Fruit fly (Drosophila melanogaster) whole organism, embryonic: ENCODE results near the gene unc-13.

Experiments
- CG13287 ChIP-seq: fragments of 200-800 bp; sonication (Bioruptor generic); IDR thresholded peaks from 2 replicates; pipeline ENCODE4 v1.3.6; 2022; ENCODE audit warnings: missing biosample characterization, missing genetic modification characterization; ENCODE audit not compliant: partially characterized antibody
- CG1832 ChIP-seq: fragments of 200-800 bp; sonication (Bioruptor generic); optimal IDR thresholded peaks from 2 replicates; lab custom pipeline; 2017; ENCODE audit warnings: missing biosample characterization, mild to moderate bottlenecking, missing genetic modification characterization, inconsistent platforms
- CG7928 ChIP-seq: fragments of 200-800 bp; sonication (Bioruptor generic); optimal IDR thresholded peaks from 2 replicates; lab custom pipeline; 2017; ENCODE audit warnings: missing biosample characterization, mild to moderate bottlenecking, missing genetic modification characterization
- Drgx ChIP-seq: fragments of 200-800 bp; sonication (Bioruptor generic); IDR thresholded peaks from 2 replicates; pipeline ENCODE4 v1.3.6; 2022; ENCODE audit warnings: missing biosample characterization, missing genetic modification characterization
- Hr3 ChIP-seq: fragments of 200-800 bp; sonication (Bioruptor generic); optimal IDR thresholded peaks from 3 replicates; lab custom pipeline; 2016; ENCODE audit warnings: missing biosample characterization, missing genetic modification characterization
- Meics ChIP-seq: fragments of 200-800 bp; sonication (Bioruptor generic); optimal IDR thresholded peaks from 2 replicates; lab custom pipeline; 2017; ENCODE audit warnings: missing biosample characterization, mild to moderate bottlenecking, missing genetic modification characterization
- bbx ChIP-seq: fragments of 200-800 bp; sonication (Bioruptor generic); IDR thresholded peaks from 2 replicates; pipeline ENCODE4 v1.3.6; 2022; ENCODE audit warnings: missing biosample characterization, missing genetic modification characterization; ENCODE audit not compliant: partially characterized antibody
- hth ChIP-seq: fragments of >200 bp; optimal IDR thresholded peaks from 2 replicates; lab custom pipeline; 2017; ENCODE audit warnings: inconsistent platforms
- mam ChIP-seq: fragments of 200-800 bp; sonication (Bioruptor generic); optimal IDR thresholded peaks from 3 replicates; lab custom pipeline; 2016; ENCODE audit warnings: missing biosample characterization, missing genetic modification characterization
- ssp ChIP-seq: fragments of 200-800 bp; sonication (Bioruptor generic); IDR thresholded peaks from 2 replicates; pipeline ENCODE4 v1.3.6; 2022; ENCODE audit warnings: missing biosample characterization, missing genetic modification characterization

DNA sequence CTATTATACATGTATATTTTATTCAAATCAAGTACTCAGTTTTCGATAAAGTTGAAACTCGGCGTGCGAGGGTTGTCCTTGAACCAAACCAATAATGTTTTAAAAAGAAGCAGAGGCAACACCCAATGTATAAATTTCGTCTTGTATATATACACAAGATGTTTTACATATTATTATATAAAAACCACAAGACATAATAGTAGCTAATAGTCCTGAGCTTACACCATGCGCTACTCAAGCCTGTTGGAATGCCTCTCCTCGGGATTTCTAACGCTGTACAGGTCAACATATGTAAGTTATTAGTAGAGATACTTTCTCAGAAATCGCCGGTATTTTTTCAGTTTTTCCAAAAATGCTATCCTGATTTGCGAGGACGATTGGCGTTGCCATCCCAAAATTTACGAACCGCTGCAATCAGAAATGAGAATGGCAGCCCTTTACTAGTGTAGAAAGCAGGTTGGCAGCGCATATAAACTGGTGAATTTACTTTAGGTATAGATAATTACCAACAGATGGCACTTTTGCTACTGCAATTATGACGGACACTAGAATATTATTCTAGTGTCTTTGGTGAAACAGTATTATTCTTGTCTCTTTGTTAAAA, 76.5 kb downstream of the unc-13 start:
- no peak for TF ChIP-seq Meics (GFP tag; lab: Kevin White, UChicago)
- no peak for TF ChIP-seq CG1832 (GFP tag; lab: Kevin White, UChicago)
- no peak for TF ChIP-seq bbx (GFP tag; lab: Robert Waterston, UW)
- TF ChIP-seq hth: no peak
- no peak for TF ChIP-seq ssp
- 0 out of 2 replicates have a peak, but pooled peaks have one; percentile 7 for TF ChIP-seq CG13287 (GFP tag; lab: Robert Waterston, UW)
- TF ChIP-seq CG7928: no peak
- no peak for TF ChIP-seq Hr3 (GFP tag; lab: Kevin White, UChicago)
- TF ChIP-seq Drgx (GFP tag; lab: Robert Waterston, UW): no peak
- no peak for TF ChIP-seq mam (GFP tag; lab: Kevin White, UChicago)
